Worm (Caenorhabditis elegans) whole organism, L3 larva: ENCODE data around the gene F54C4.4.

Experiments used
- ZK546.5 ChIP-seq: sonication (generic microtip); optimal IDR thresholded peaks from 2 replicates; lab custom pipeline; 2017; ENCODE audit warnings: missing biosample characterization, missing genetic modification characterization
- ama-1 ChIP-seq: fragments of 150-350 bp; optimal IDR thresholded peaks from 2 replicates; lab custom pipeline; 2018
- ceh-16 ChIP-seq: sonication (generic microtip); optimal IDR thresholded peaks from 2 replicates; lab custom pipeline; 2017; ENCODE audit warnings: missing biosample characterization, missing genetic modification characterization
- ceh-28 ChIP-seq: fragments of 150-350 bp; optimal IDR thresholded peaks from 2 replicates; lab custom pipeline; 2014; ENCODE audit warnings: missing biosample characterization, missing genetic modification reagents, missing genetic modification characterization
- ceh-9 ChIP-seq: sonication (generic microtip); optimal IDR thresholded peaks from 2 replicates; lab custom pipeline; 2018; ENCODE audit warnings: missing biosample characterization, missing genetic modification characterization
- daf-12 ChIP-seq: fragments of 150-350 bp; optimal IDR thresholded peaks from 2 replicates; lab custom pipeline; 2014; ENCODE audit warnings: missing biosample characterization, missing genetic modification reagents, missing genetic modification characterization
- elt-3 ChIP-seq, 3 experiments: fragments of 150-350 bp in 1 of 3; sonication (generic microtip) in 2 of 3; optimal IDR thresholded peaks; 2 replicates in 2 of 3; 4 replicates in 1 of 3; lab custom pipeline; 2014 to 2017; ENCODE audit warnings: missing biosample characterization in 3 of 3, missing genetic modification characterization in 3 of 3
- eor-1 ChIP-seq, 2 experiments: fragments of 150-350 bp; optimal IDR thresholded peaks; 2 replicates each; lab custom pipeline; 2014 to 2018; ENCODE audit warnings: missing biosample characterization in 2 of 2, missing genetic modification characterization in 2 of 2
- fkh-10 ChIP-seq: sonication (generic microtip); optimal IDR thresholded peaks from 2 replicates; lab custom pipeline; 2017; ENCODE audit warnings: missing biosample characterization, missing genetic modification reagents, missing genetic modification characterization
- fos-1 ChIP-seq: fragments of 150-350 bp; optimal IDR thresholded peaks from 2 replicates; lab custom pipeline; 2014; ENCODE audit warnings: missing biosample characterization, missing genetic modification characterization
- lin-15B ChIP-seq: fragments of 150-350 bp; optimal IDR thresholded peaks from 2 replicates; lab custom pipeline; 2014; ENCODE audit warnings: missing biosample characterization, missing genetic modification characterization
- lin-39 ChIP-seq: fragments of 150-350 bp; optimal IDR thresholded peaks from 2 replicates; lab custom pipeline; 2018; ENCODE audit warnings: missing biosample characterization, missing genetic modification reagents, missing genetic modification characterization
- nfya-1 ChIP-seq: sonication (generic microtip); optimal IDR thresholded peaks from 2 replicates; lab custom pipeline; 2017; ENCODE audit warnings: missing genetic modification characterization, mild to moderate bottlenecking, missing compliant biosample characterization, antibody characterized with exemption, moderate library complexity; ENCODE audit not compliant: insufficient read depth
- nhr-11 ChIP-seq: fragments of 150-350 bp; optimal IDR thresholded peaks from 2 replicates; lab custom pipeline; 2014; ENCODE audit warnings: missing biosample characterization, missing genetic modification characterization
- nhr-12 ChIP-seq: fragments of 150-350 bp; optimal IDR thresholded peaks from 2 replicates; lab custom pipeline; 2014; ENCODE audit warnings: missing biosample characterization, missing genetic modification characterization
- nhr-23 ChIP-seq: fragments of 150-350 bp; optimal IDR thresholded peaks from 2 replicates; lab custom pipeline; 2014; ENCODE audit warnings: missing biosample characterization, missing genetic modification reagents, missing genetic modification characterization
- nhr-237 ChIP-seq: fragments of 150-350 bp; optimal IDR thresholded peaks from 2 replicates; lab custom pipeline; 2014; ENCODE audit warnings: missing biosample characterization, missing genetic modification characterization
- nhr-25 ChIP-seq: sonication (generic microtip); optimal IDR thresholded peaks from 2 replicates; lab custom pipeline; 2017; ENCODE audit warnings: missing biosample characterization, missing genetic modification characterization
- nhr-28 ChIP-seq: fragments of 150-350 bp; optimal IDR thresholded peaks from 2 replicates; lab custom pipeline; 2014; ENCODE audit warnings: missing biosample characterization, missing genetic modification characterization
- nhr-43 ChIP-seq: sonication (generic microtip); optimal IDR thresholded peaks from 2 replicates; lab custom pipeline; 2016; ENCODE audit warnings: mild to moderate bottlenecking, missing genetic modification characterization, missing compliant biosample characterization; ENCODE audit not compliant: poor library complexity, severe bottlenecking
- pha-4 ChIP-seq: fragments of 150-350 bp; optimal IDR thresholded peaks from 2 replicates; lab custom pipeline; 2014; ENCODE audit warnings: missing biosample characterization, missing genetic modification reagents, missing genetic modification characterization
- sea-2 ChIP-seq: fragments of 150-350 bp; sonication (generic microtip); optimal IDR thresholded peaks from 4 replicates; lab custom pipeline; 2014; ENCODE audit warnings: missing biosample characterization, missing genetic modification reagents, missing genetic modification characterization
- snpc-4 ChIP-seq: fragments of 150-350 bp; optimal IDR thresholded peaks from 2 replicates; lab custom pipeline; 2014; ENCODE audit warnings: missing biosample characterization, missing genetic modification characterization
- tbx-2 ChIP-seq: sonication (generic microtip); optimal IDR thresholded peaks from 2 replicates; lab custom pipeline; 2016; ENCODE audit warnings: mild to moderate bottlenecking, missing genetic modification characterization, missing compliant biosample characterization
- unc-62 ChIP-seq: fragments of 150-350 bp; sonication (generic microtip); optimal IDR thresholded peaks from 4 replicates; lab custom pipeline; 2014; ENCODE audit warnings: missing biosample characterization, missing genetic modification reagents, missing genetic modification characterization
- zag-1 ChIP-seq: fragments of 150-350 bp; optimal IDR thresholded peaks from 2 replicates; lab custom pipeline; 2014; ENCODE audit warnings: missing biosample characterization, missing genetic modification characterization
- ztf-11 ChIP-seq: fragments of 150-350 bp; optimal IDR thresholded peaks from 2 replicates; lab custom pipeline; 2014; ENCODE audit warnings: missing biosample characterization, missing genetic modification characterization
- ztf-4 ChIP-seq: fragments of 150-350 bp; optimal IDR thresholded peaks from 2 replicates; lab custom pipeline; 2014; ENCODE audit warnings: missing biosample characterization, missing genetic modification characterization

F54C4.4 gene

ce11 chrIII:66160-66559 is 21.0 kb downstream of the F54C4.4 start, which contains the start of gene pck-1:
pck-1 (minus strand) TSS chrIII:66260.
- no peak for TF ChIP-seq ceh-28
- no peak for TF ChIP-seq ceh-16 (tag; lab: Kevin White, UChicago)
- no peak for TF ChIP-seq fkh-10
- no peak for TF ChIP-seq eor-1 (tag; optimal IDR thresholded peaks at IDR 0.05; lab: Kevin White, UChicago)
- no peak for TF ChIP-seq nhr-25 (tag; lab: Kevin White, UChicago)
- TF ChIP-seq ceh-9 (tag; lab: Kevin White, UChicago), result no peak
- no peak for TF ChIP-seq sea-2
- no peak for TF ChIP-seq ztf-11 (tag; lab: Kevin White, UChicago)
- TF ChIP-seq ZK546.5 (tag; lab: Kevin White, UChicago), result no peak
- no peak for TF ChIP-seq ztf-4 (tag; lab: Kevin White, UChicago)
- TF ChIP-seq tbx-2 (tag; lab: Kevin White, UChicago), result no peak

- no peak for TF ChIP-seq lin-15B (tag; lab: Kevin White, UChicago)
- TF ChIP-seq nhr-25 (tag; lab: Kevin White, UChicago), result no peak
- no peak for TF ChIP-seq ZK546.5 (tag; lab: Kevin White, UChicago)
- TF ChIP-seq lin-39 (tag; lab: Kevin White, UChicago), result peak; percentile 24
- TF ChIP-seq, all 47 proteins: peak for 1
Observed at ce11 chrIII:65626-65937, 21.6 kb downstream of the F54C4.4 start.

ce11 chrIII:64747-65625 is 22.2 kb downstream of the F54C4.4 start:
- no peak for TF ChIP-seq lin-15B (tag; lab: Kevin White, UChicago)
- TF ChIP-seq ama-1 (lab: Kevin White, UChicago), result peak; percentile 80
- no peak for TF ChIP-seq nhr-12
- TF ChIP-seq, all 47 proteins: peak for 1

ce11 chrIII:63584-64316 is 23.4 kb downstream of the F54C4.4 start:
- TF ChIP-seq nfya-1 (tag; lab: Kevin White, UChicago), result no peak
- TF ChIP-seq tbx-2 (tag; lab: Kevin White, UChicago), result peak; percentile 17
- no peak for TF ChIP-seq nhr-28 (tag; lab: Kevin White, UChicago)
- TF ChIP-seq fkh-10, result no peak
- no peak for TF ChIP-seq ceh-9 (tag; lab: Kevin White, UChicago)
- no peak for TF ChIP-seq nhr-43 (tag; lab: Kevin White, UChicago)
- TF ChIP-seq unc-62 (GFP tag; lab: Kevin White, UChicago), result no peak
- TF ChIP-seq nhr-237 (tag; lab: Kevin White, UChicago), result no peak
- TF ChIP-seq eor-1 (tag; optimal IDR thresholded peaks at IDR 0.05; lab: Kevin White, UChicago), result no peak
- TF ChIP-seq ceh-28, result no peak
- TF ChIP-seq snpc-4 (tag; lab: Kevin White, UChicago), result no peak
- no peak for TF ChIP-seq nhr-12
- no peak for TF ChIP-seq daf-12
- TF ChIP-seq fos-1 (tag; lab: Kevin White, UChicago), result no peak
- TF ChIP-seq nhr-11 (tag; lab: Kevin White, UChicago), result no peak
- TF ChIP-seq ama-1 (lab: Kevin White, UChicago), result peak; percentile 67

ce11 chrIII:62383-62873 is 24.8 kb downstream of the F54C4.4 start:
- peak; percentile 1 for TF ChIP-seq nhr-23
- TF ChIP-seq tbx-2 (tag; lab: Kevin White, UChicago), result peak; percentile 58
- peak; percentile 10 for TF ChIP-seq nhr-43 (tag; lab: Kevin White, UChicago)
- TF ChIP-seq zag-1, result peak; percentile 28
- peak; percentile 41 for TF ChIP-seq ama-1 (lab: Kevin White, UChicago)
- no peak for TF ChIP-seq nhr-11 (tag; lab: Kevin White, UChicago)
- TF ChIP-seq lin-39 (tag; lab: Kevin White, UChicago), result peak; percentile 13
- TF ChIP-seq lin-15B (tag; lab: Kevin White, UChicago), result no peak
- peak; percentile 34 for TF ChIP-seq pha-4 (tag; lab: Kevin White, UChicago)
- TF ChIP-seq eor-1 (tag; optimal IDR thresholded peaks at IDR 0.05; lab: Kevin White, UChicago), result no peak
- TF ChIP-seq elt-3 (tag; optimal IDR thresholded peaks at IDR 0.05; lab: Kevin White, UChicago), result peak in 1 of 3 experiments; percentile 78
